Fruit fly (Drosophila melanogaster) ovary, adult (tissue): Measurements from ENCODE around the gene CG14297.
A peak's percentile ranks its signal among the peaks of the same experiment; 100 is the strongest.

ENCODE experiments used
- CG17801 ChIP-seq: fragments of 200-800 bp; optimal IDR thresholded peaks from 2 replicates; lab custom pipeline; 2019; ENCODE audit warnings: missing biosample characterization, mild to moderate bottlenecking, missing genetic modification characterization, moderate library complexity; ENCODE audit not compliant: partially characterized antibody

CG14297 gene

DNA sequence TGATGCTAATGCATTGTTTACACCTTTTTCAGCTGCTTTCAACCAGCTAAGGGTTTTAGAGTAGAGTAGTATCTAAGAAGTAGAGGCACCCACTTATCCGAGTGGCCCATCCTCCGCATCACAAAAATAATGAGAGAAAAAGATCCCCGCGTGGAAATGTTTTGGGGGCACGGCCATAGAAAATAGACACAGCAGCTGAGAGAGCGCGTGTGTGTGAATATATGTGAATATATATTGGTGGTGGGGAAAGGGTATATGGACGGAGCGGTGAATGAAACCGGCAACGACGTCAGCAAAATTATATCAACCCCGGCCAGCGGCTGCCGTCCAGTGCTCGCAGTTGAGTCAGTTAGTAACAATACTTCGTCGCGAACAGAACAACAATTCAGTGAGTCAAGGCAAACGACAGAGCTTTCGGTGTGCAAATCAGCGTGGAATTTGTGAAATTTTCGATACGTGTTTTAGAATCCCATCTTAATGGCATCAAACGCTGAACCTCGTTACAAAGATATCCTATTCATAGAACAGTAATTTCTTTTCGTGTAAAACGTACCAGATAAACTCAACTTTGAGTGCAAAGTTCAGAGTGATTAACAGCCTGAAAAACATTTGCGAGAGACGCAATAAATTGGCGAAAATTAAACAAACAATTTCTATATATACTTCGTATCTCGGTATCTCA lies 16.8 kb downstream of the CG14297 start, which contains the start of gene Xrp1:
TSS of gene Xrp1 (plus strand) at position 375 of the 682 bp plus-strand sequence.
- peak; percentile 33 for TF ChIP-seq CG17801 (GFP tag; lab: Kevin White, UChicago)

DNA sequence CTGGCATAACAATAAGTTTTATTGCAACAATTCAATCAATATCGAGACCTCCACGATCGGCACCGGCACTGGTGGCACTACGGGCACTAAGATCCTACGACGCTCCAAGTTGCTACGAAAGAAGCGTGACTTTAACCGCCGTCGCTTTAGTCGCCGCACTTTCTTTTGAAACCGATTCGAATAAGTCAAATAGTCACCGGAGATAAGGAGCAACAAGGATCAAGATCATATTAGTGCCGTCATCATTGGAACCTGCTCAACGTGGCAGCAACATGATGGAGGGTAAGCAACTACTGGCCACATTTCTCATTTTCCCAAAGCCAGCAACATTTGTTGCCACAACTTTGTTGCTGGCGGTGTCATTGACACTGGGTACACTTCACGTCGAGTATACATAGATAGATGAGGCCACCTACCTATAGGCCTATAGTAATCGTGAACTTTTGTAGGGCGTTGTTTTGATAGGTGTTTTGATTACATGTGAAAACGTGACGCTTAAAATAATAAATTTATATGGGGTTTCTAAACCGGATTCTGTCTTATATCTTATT lies 17.8 kb downstream of the CG14297 start:
- no peak for TF ChIP-seq CG17801 (GFP tag; lab: Kevin White, UChicago)

DNA sequence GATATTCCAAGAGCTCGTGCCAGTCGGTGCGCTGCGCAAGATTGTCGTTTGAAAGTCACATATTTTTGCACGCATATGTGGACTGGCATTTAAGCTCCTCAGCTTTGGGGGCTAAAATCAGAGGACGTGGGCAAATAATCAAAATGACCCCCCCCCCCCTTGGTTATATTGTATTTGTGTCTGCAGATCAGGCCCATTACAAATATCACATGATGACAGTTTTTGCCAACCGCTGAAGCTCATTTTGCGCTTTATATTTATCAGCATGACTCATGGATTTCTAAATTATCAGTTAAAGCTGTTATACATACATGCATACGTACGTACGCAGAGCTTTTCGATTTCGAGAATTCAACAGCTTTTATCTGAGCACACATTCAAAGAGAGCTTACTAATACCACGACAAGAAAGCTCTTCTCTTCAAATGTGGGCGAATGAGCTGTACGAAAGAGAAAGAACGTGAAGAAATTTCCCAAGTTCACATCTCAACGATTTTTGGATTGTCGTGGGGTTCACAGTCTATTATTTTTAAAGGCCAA lies 18.9 kb downstream of the CG14297 start:
- TF ChIP-seq CG17801 (GFP tag; lab: Kevin White, UChicago) = peak; percentile 62

DNA sequence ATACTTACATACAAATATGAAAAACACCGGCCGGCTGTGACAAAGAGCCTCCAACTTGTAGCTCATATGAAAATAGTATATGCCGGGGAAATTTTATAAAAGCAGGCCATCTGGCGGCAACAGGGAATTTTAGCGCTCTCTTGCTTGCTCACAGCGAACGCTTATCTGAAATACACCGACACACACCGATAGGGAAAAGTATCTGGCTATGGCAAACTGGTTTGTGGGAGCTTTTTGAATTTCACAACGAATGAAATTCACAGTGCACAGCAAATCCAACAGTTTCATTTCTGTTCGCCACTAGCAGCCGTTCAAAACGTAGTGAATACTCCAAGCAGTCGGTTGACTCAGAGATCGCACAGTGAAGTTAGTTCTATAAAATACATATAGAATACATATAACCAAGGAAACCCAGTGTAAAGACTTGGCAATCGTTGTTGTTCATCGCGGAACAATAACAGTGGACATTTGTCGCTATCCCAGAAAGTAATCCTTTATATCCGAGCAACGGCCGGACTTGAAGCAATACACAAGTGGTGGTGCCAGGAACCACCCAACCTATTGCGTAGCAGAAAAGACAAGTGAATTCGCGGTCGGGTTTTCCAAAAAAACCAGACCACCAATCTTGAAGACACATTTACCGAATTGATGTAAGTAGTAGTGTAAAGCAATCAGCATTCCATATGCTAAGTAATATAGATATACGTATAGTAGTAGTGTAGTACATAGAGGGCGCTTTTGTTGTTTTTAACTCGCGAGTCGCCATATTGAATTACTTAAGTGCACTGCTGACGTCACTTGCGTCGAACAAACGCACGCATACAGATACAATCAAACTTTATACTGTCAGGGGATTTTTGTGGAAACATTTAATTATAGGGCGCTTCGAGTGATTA lies 20.3 kb downstream of the CG14297 start:
- TF ChIP-seq CG17801 (GFP tag; lab: Kevin White, UChicago) = peak; percentile 66

DNA sequence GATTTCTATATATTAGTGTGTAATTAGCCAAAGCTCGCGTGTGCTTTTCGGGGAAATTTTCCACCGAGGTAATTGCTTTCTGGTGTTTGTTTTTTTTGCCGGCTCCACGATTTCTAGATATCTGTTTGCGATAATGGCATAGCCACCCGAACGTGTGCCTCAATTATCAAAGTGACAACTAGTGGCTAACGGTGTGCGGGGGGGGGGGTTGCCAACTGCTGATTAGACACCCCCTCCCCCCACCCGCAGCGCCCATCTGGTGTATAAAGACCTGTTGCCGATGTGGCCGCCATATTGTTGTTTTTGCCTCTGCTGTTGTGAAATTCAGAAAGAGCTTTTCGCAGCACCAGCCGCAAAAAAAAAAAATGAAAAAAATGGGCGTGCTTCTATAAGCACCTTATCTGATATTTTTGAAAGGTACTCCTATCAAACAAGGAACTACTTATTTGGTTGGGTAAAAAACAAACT lies 21.0 kb downstream of the CG14297 start:
- TF ChIP-seq CG17801 (GFP tag; lab: Kevin White, UChicago) = no peak

DNA sequence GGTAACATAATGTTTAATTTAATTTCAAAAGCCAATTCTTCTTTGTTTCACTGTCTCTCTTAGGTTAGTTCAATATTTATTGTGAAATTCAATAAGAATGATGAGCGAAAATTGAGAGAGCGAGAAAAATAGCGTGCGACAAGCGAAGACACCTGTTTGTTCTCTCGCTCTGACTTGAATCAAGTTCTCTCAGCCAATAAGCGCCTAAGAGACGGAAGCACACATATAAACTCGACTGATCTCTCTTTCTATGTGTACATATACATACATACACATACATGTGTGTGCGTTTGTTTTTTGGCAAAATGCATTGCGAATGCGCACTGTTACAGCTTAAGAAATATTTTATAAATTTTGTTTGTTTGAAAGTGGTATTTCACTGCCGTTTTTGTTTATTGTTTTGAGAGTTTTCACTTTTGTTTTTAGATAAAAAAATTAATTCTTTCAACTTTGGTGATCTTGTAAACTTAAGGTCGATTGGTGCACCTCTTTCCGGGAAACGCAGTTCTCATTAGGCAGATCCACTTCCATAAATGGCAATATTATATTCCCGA lies 25.4 kb downstream of the CG14297 start:
- TF ChIP-seq CG17801 (GFP tag; lab: Kevin White, UChicago) = no peak

DNA sequence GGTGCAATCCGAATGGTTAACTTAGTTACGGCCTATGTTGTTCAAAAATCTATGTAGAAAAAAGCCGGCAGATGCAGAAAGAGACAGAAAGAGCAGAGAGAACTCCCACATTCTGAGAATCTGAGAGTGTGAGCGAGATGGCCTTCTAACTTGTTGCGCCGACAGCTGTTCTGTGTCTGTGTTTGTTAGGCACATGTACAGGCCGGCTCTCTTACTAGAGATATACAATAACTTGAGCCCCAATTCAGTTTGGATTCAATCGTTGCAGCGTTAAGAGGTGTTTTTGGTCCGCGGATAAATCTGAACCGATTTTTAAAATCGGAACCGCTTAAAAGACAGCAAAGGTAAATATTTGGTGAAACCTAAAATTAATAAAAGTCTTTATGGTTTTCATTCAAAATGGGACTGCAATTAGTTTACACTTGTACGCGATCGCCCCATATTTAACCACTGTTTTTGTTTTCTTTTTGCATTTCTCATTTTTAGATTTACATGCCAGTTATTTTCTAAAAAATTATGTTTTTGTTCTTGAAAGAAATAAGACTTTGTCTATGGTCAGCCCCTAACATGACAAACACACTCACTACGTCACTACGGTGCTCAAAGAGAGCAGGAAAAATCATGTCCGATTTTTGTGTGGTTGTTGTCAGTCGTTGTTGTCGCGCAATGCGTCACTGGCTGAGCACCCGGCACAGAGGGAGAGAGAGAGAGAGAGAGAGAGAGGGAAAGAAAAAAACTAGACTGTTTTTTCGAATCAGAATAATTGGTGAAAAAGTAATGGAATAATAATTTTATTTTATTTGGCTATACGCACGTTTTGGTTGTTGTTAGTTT lies 26.1 kb downstream of the CG14297 start:
- TF ChIP-seq CG17801 (GFP tag; lab: Kevin White, UChicago) = peak; percentile 14

DNA sequence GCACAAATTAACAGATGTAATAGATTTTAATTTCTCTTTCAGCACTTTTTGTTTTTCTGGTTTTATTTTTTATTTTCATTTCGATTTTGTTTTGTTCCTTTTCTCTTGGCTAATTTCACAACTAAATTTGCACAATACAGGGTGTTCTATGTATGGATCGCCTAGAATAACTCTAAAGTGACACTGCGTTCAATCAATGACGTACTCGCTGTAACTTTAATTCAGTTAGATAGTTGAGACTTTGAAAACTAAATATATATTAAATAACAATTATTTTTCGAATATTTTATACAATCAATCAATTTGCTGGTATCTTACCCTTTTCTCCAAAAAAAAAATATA lies 26.7 kb downstream of the CG14297 start:
- TF ChIP-seq CG17801 (GFP tag; lab: Kevin White, UChicago) = no peak

DNA sequence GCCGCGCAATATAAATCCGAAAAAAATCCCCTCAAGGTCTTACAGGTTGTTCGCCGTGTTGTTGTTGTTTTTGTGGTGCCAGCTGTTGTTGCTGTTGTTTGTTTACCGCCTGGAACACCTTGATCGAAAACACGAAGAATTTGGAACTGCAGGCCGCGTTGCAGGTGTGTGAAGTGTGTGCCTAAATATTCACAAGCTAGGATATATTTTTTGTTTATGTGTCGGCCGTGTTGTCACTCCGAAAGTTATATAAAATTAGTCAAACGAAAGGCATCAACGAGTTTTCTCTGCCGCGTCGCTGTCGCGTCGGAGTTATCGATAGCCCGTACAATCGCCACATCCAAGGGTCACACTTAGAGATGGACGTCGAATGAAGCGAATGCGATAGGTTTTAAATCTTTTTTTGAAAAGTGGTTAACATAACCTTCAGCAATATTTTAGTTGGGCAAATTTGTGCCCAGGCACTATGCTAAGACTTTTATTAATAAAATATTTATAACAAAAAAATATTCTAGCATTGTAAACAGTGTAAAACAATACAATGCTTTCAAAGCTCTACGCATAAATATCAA lies 30.5 kb downstream of the CG14297 start, which contains the start of gene Mpc1:
TSS of gene Mpc1 (minus strand) at position 314 of the 572 bp plus-strand sequence.
- peak; percentile 40 for TF ChIP-seq CG17801 (GFP tag; lab: Kevin White, UChicago)

DNA sequence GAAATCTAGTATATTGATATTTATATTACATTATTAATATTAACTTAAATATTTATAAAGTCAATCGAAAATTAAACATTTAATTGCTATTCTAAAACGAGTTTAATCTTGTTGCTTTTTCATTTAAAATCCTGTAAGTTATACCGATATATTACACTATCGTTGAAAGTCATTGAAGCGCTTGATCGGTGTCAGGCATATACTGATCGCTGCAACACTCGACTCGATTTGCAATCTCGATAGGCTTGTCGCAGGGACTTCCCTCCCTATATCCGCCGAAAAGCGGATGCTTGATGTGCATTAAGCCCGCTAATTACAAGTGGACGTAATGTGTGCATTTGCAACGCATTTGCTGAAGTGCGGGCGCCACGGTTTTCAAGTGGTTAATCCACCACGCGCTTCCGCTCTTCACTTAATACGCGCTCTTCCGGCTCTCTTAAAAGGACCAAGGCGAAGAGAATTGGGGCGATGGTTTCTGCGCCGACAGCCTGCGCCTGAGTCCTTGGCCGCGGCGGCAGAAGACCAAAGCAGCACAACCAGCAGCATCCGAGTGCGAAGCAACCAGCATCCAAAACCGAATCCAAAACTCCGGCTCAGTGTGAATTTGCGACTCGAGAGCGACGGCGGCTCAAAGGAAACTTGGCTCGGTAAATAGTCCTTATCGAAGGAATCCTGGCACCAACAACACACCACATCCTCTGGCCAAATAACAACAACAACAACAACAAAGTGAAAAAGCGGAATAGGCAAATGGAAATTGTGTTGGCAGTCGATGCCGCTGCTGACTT lies 31.2 kb downstream of the CG14297 start, which contains the start of gene CG42613:
TSS of gene CG42613 (plus strand) at position 279 of the 788 bp plus-strand sequence.
- TF ChIP-seq CG17801 (GFP tag; lab: Kevin White, UChicago) = no peak

DNA sequence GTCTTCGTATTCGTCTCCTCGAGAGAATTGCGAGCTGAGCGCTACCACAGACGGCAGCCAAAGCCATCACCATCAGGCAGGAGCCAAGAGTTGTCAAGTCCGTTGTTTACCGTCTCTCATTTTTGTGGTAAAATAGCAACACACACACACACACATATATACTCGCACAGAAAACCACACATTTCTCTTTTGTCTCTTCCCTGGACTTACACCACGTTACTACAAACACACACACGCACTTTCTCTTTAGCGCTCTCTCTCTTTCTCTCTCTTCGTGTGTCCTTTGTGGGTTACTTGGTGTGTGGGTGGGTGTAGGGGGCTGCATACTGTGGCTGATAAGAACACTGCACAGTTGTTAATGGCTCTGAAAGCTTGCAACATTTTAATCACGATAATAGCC lies 33.8 kb downstream of the CG14297 start:
- TF ChIP-seq CG17801 (GFP tag; lab: Kevin White, UChicago) = no peak

DNA sequence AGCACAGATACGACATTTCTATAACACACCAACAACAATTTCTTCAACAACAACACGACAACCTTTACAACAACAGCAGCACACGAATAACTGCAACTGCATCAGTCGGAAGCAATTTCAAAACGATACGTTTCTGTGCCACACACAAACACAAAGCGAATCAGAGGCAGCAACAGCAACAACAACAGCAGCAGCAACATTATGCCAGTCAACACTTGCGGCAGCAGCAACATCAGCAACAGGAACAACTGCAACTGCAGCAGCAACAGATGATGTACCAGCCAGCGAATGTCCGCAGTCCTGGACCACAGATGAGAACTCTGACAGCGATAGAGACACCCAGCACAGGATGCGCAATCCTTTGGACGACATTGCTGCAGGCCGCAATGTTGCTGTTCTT lies 49.4 kb downstream of the CG14297 start:
- no peak for TF ChIP-seq CG17801 (GFP tag; lab: Kevin White, UChicago)
